Worm (Caenorhabditis elegans) whole organism, early embryonic: ENCODE data around the gene ptr-9.

Experiments
- B0310.2 ChIP-seq: sonication (generic microtip); optimal IDR thresholded peaks from 2 replicates; lab custom pipeline; 2016; ENCODE audit warnings: mild to moderate bottlenecking, missing genetic modification characterization, missing compliant biosample characterization
- F13C5.2 ChIP-seq: sonication (generic microtip); optimal IDR thresholded peaks from 2 replicates; lab custom pipeline; 2017; ENCODE audit warnings: mild to moderate bottlenecking, missing genetic modification characterization, inconsistent platforms, missing compliant biosample characterization
- aly-1 ChIP-seq: sonication (generic microtip); optimal IDR thresholded peaks from 2 replicates; lab custom pipeline; 2016; ENCODE audit warnings: missing genetic modification characterization, missing compliant biosample characterization
- ama-1 ChIP-seq: fragments of 150-350 bp; optimal IDR thresholded peaks from 2 replicates; lab custom pipeline; 2014
- ceh-13 ChIP-seq: fragments of 200-800 bp; sonication (Bioruptor generic); optimal IDR thresholded peaks from 2 replicates; lab custom pipeline; 2018; ENCODE audit warnings: mild to moderate bottlenecking, missing genetic modification characterization, missing compliant biosample characterization
- ceh-36 ChIP-seq: sonication (generic microtip); optimal IDR thresholded peaks from 2 replicates; lab custom pipeline; 2016; ENCODE audit warnings: missing genetic modification characterization, inconsistent platforms, missing compliant biosample characterization
- ets-7 ChIP-seq: sonication (generic microtip); optimal IDR thresholded peaks from 2 replicates; lab custom pipeline; 2016; ENCODE audit warnings: missing genotype, missing genetic modification characterization, missing compliant biosample characterization
- flt-1 ChIP-seq: fragments of 200-800 bp; sonication (Bioruptor generic); IDR thresholded peaks from 2 replicates; pipeline ENCODE4 v1.3.6; 2022; ENCODE audit warnings: missing genetic modification characterization, missing compliant biosample characterization
- hmbx-1 ChIP-seq: sonication (generic microtip); optimal IDR thresholded peaks from 2 replicates; lab custom pipeline; 2016; ENCODE audit warnings: mild to moderate bottlenecking, missing genetic modification characterization, missing compliant biosample characterization
- hmg-4 ChIP-seq: fragments of 200-800 bp; sonication (Bioruptor generic); optimal IDR thresholded peaks from 2 replicates; lab custom pipeline; 2018; ENCODE audit warnings: mild to moderate bottlenecking, missing genetic modification characterization, missing compliant biosample characterization
- hnd-1 ChIP-seq: sonication (generic microtip); optimal IDR thresholded peaks from 2 replicates; lab custom pipeline; 2016; ENCODE audit warnings: missing genetic modification characterization, missing compliant biosample characterization
- pes-1 ChIP-seq: fragments of 200-800 bp; sonication (Bioruptor generic); IDR thresholded peaks from 2 replicates; pipeline ENCODE4 v1.3.6; 2022; ENCODE audit warnings: missing genetic modification reagents, missing genetic modification characterization, missing compliant biosample characterization
- scrt-1 ChIP-seq: fragments of 200-800 bp; sonication (Bioruptor generic); IDR thresholded peaks from 2 replicates; pipeline ENCODE4 v1.3.6; 2022; ENCODE audit warnings: missing genetic modification characterization, missing compliant biosample characterization
- sea-1 ChIP-seq: fragments of 200-800 bp; sonication (Bioruptor generic); conservative IDR thresholded peaks from 2 replicates; pipeline ENCODE4 v1.3.6; 2022; ENCODE audit warnings: missing genetic modification characterization, missing compliant biosample characterization
- tbx-11 ChIP-seq: fragments of 200-800 bp; sonication (Bioruptor generic); IDR thresholded peaks from 2 replicates; pipeline ENCODE4 v1.3.6; 2022; ENCODE audit warnings: missing genetic modification characterization, missing compliant biosample characterization
- tbx-37 ChIP-seq: fragments of 200-800 bp; sonication (Bioruptor generic); conservative IDR thresholded peaks from 2 replicates; pipeline ENCODE4 v1.3.6; 2022; ENCODE audit warnings: missing genetic modification reagents, missing genetic modification characterization, missing compliant biosample characterization
- tra-4 ChIP-seq: sonication (generic microtip); optimal IDR thresholded peaks from 2 replicates; lab custom pipeline; 2017; ENCODE audit warnings: missing genetic modification characterization, missing compliant biosample characterization

The ptr-9 gene

ce11 chrIII:9173239-9173638, 11.8 kb upstream of the ptr-9 start:
- no peak for TF ChIP-seq F13C5.2 (tag; lab: Kevin White, UChicago)
- no peak for TF ChIP-seq tbx-11

ce11 chrIII:9172702-9173101, 11.2 kb upstream of the ptr-9 start, which contains the start of gene ina-1:
Gene ina-1, minus strand, starts transcription at chrIII:9172802.
- TF ChIP-seq hmbx-1 (tag; lab: Kevin White, UChicago), result no peak
- no peak for TF ChIP-seq F13C5.2 (tag; lab: Kevin White, UChicago)
- TF ChIP-seq pes-1 (GFP tag; lab: Robert Waterston, UW), result no peak
- TF ChIP-seq hmg-4, result no peak
- TF ChIP-seq B0310.2 (tag; lab: Kevin White, UChicago), result no peak
- TF ChIP-seq ceh-36 (tag; lab: Kevin White, UChicago), result no peak

- no peak for TF ChIP-seq ceh-36 (tag; lab: Kevin White, UChicago)
- no peak for TF ChIP-seq ets-7 (tag; lab: Kevin White, UChicago)
- TF ChIP-seq B0310.2 (tag; lab: Kevin White, UChicago), result no peak
- TF ChIP-seq tra-4 (tag; lab: Kevin White, UChicago), result no peak
- TF ChIP-seq aly-1 (tag; lab: Kevin White, UChicago), result no peak
- TF ChIP-seq pes-1 (GFP tag; lab: Robert Waterston, UW), result no peak
- no peak for TF ChIP-seq ceh-13
- TF ChIP-seq hmbx-1 (tag; lab: Kevin White, UChicago), result no peak
- TF ChIP-seq F13C5.2 (tag; lab: Kevin White, UChicago), result no peak
- TF ChIP-seq ama-1 (lab: Kevin White, UChicago), result no peak
- no peak for TF ChIP-seq scrt-1 (GFP tag; lab: Robert Waterston, UW)
Observed at ce11 chrIII:9162634-9163118, 1.2 kb upstream of the ptr-9 start, which contains the start of gene dgk-3. Gene dgk-3, plus strand, starts transcription at chrIII:9163068.

- no peak for TF ChIP-seq sea-1 (GFP tag; lab: Robert Waterston, UW)
- no peak for TF ChIP-seq F13C5.2 (tag; lab: Kevin White, UChicago)
- no peak for TF ChIP-seq ceh-36 (tag; lab: Kevin White, UChicago)
- TF ChIP-seq ets-7 (tag; lab: Kevin White, UChicago), result no peak
- no peak for TF ChIP-seq hnd-1 (tag; lab: Kevin White, UChicago)
- no peak for TF ChIP-seq hmg-4
- TF ChIP-seq pes-1 (GFP tag; lab: Robert Waterston, UW), result no peak
- TF ChIP-seq tbx-11, result no peak
- no peak for TF ChIP-seq tra-4 (tag; lab: Kevin White, UChicago)
- no peak for TF ChIP-seq ama-1 (lab: Kevin White, UChicago)
- no peak for TF ChIP-seq scrt-1 (GFP tag; lab: Robert Waterston, UW)
- TF ChIP-seq flt-1 (GFP tag; lab: Robert Waterston, UW), result no peak
- TF ChIP-seq tbx-37 (GFP tag; lab: Robert Waterston, UW), result no peak
- no peak for TF ChIP-seq aly-1 (tag; lab: Kevin White, UChicago)
- TF ChIP-seq hmbx-1 (tag; lab: Kevin White, UChicago), result no peak
- TF ChIP-seq ceh-13, result no peak
- TF ChIP-seq B0310.2 (tag; lab: Kevin White, UChicago), result no peak
Observed at ce11 chrIII:9154766-9155165, 6.7 kb downstream of the ptr-9 start, which contains the start of gene irld-34. Gene irld-34, plus strand, starts transcription at chrIII:9155066.

- TF ChIP-seq hnd-1 (tag; lab: Kevin White, UChicago), result no peak
- no peak for TF ChIP-seq aly-1 (tag; lab: Kevin White, UChicago)
- no peak for TF ChIP-seq hmg-4
- no peak for TF ChIP-seq ets-7 (tag; lab: Kevin White, UChicago)
- TF ChIP-seq flt-1 (GFP tag; lab: Robert Waterston, UW), result no peak
- TF ChIP-seq tbx-37 (GFP tag; lab: Robert Waterston, UW), result no peak
- TF ChIP-seq sea-1 (GFP tag; lab: Robert Waterston, UW), result no peak
- no peak for TF ChIP-seq tbx-11
- no peak for TF ChIP-seq ceh-13
- no peak for TF ChIP-seq ceh-36 (tag; lab: Kevin White, UChicago)
- TF ChIP-seq B0310.2 (tag; lab: Kevin White, UChicago), result no peak
- no peak for TF ChIP-seq pes-1 (GFP tag; lab: Robert Waterston, UW)
Observed at ce11 chrIII:9153809-9154208, 7.6 kb downstream of the ptr-9 start, which contains the start of gene nhl-1. Gene nhl-1, minus strand, starts transcription at chrIII:9153909.

- no peak for TF ChIP-seq pes-1 (GFP tag; lab: Robert Waterston, UW)
- no peak for TF ChIP-seq hnd-1 (tag; lab: Kevin White, UChicago)
- no peak for TF ChIP-seq ama-1 (lab: Kevin White, UChicago)
- TF ChIP-seq hmbx-1 (tag; lab: Kevin White, UChicago), result no peak
- TF ChIP-seq hmg-4, result no peak
- no peak for TF ChIP-seq aly-1 (tag; lab: Kevin White, UChicago)
- TF ChIP-seq scrt-1 (GFP tag; lab: Robert Waterston, UW), result no peak
Observed at ce11 chrIII:9152950-9153349, 8.5 kb downstream of the ptr-9 start.

- TF ChIP-seq scrt-1 (GFP tag; lab: Robert Waterston, UW) (no peak), hmbx-1 (tag; lab: Kevin White, UChicago) (no peak), aly-1 (tag; lab: Kevin White, UChicago) (no peak), ceh-36 (tag; lab: Kevin White, UChicago) (no peak), pes-1 (GFP tag; lab: Robert Waterston, UW) (no peak), B0310.2 (tag; lab: Kevin White, UChicago) (no peak), tbx-37 (GFP tag; lab: Robert Waterston, UW) (no peak), hmg-4 (no peak), tbx-11 (no peak), flt-1 (GFP tag; lab: Robert Waterston, UW) (no peak), ceh-13 (no peak), ets-7 (tag; lab: Kevin White, UChicago) (no peak), ama-1 (lab: Kevin White, UChicago) (no peak), hnd-1 (tag; lab: Kevin White, UChicago) (no peak), F13C5.2 (tag; lab: Kevin White, UChicago) (no peak), sea-1 (GFP tag; lab: Robert Waterston, UW) (no peak)
Observed at ce11 chrIII:9151782-9152181, 9.7 kb downstream of the ptr-9 start.
